Fruit fly (Drosophila melanogaster) Kc167 (cell line): ENCODE measurements around the gene polybromo.

ENCODE experiments used
- Myc ChIP-seq: fragments of >200 bp; optimal IDR thresholded peaks from 2 replicates; lab custom pipeline; 2017; ENCODE audit warnings: missing external identifiers
- Sin3A ChIP-seq: fragments of >200 bp; optimal IDR thresholded peaks from 2 replicates; lab custom pipeline; 2018; ENCODE audit warnings: missing external identifiers
- h ChIP-seq: fragments of >200 bp; optimal IDR thresholded peaks from 3 replicates; lab custom pipeline; 2018; ENCODE audit warnings: missing external identifiers
- insv ChIP-seq: fragments of >200 bp; optimal IDR thresholded peaks from 3 replicates; lab custom pipeline; 2018; ENCODE audit warnings: missing external identifiers
- psq ChIP-seq: fragments of >200 bp; optimal IDR thresholded peaks from 2 replicates; lab custom pipeline; 2017; ENCODE audit warnings: missing external identifiers
- ttk ChIP-seq: sonication (Bioruptor generic); optimal IDR thresholded peaks from 2 replicates; lab custom pipeline; 2017; ENCODE audit warnings: missing external identifiers

polybromo gene

dm6 chr3R:24764971-24765370, 40.1 kb downstream of the polybromo start, which contains the start of gene AstA:
Gene AstA, minus strand, starts transcription at chr3R:24765071.
- TF ChIP-seq psq = no peak
- no peak for TF ChIP-seq Myc (lab: Kevin White, UChicago)
- TF ChIP-seq Sin3A = no peak
- no peak for TF ChIP-seq ttk (lab: Kevin White, UChicago)
- TF ChIP-seq insv (lab: Kevin White, UChicago) = no peak
- TF ChIP-seq h (lab: Kevin White, UChicago) = no peak

dm6 chr3R:24753561-24754027, 51.5 kb downstream of the polybromo start, which contains the start of gene asp:
Gene asp, plus strand, starts transcription at chr3R:24753849.
- TF ChIP-seq h (lab: Kevin White, UChicago) = no peak
